Worm (Caenorhabditis elegans): ENCODE results near the gene atg-4.2.

The atg-4.2 gene

DNA sequence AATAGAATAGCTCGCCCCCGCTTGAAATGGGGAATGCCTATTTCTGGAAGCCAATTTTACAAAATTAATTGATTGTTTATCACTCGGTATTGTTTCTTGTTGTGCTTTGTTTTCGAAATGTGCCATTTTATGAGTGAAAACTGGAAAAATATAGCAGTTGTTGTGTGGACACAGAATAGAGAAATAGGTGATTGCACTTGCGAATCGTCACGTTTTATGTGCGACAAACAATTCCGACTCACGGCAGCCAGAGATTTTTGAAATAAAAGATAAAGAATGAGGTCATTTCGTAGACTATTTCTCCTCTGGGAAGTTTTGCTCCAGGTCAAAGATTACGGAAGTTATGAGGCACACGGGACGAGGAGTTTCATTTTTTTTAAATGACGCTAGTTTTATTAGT is 20.9 kb upstream of the atg-4.2 start:
- peak; percentile 62 for TF ChIP-seq egl-5 (tag; optimal IDR thresholded peaks at IDR 0.05)
- no peak for TF ChIP-seq sea-2 (GFP tag; optimal IDR thresholded peaks at IDR 0.05)

DNA sequence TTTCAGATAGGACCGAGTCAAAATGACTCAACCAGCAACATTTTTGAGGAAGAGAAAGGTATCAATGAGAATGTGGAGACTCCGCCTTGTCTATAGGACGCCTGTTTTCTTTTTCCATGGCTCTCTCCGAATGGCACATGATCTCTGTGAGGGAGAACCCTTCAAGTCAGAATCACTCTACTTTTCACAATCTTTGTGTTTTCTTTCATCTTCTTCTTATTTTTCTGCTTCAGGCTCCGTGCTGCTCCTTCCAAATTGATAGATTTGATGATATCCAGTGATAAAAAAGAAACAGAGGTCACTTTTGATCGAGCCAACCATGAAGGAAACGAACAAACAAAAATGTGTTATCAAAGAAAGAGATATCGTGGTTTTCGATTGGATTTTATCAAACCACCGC is 18.8 kb upstream of the atg-4.2 start, which contains the start of gene ZK809.8:
ZK809.8 (minus strand) TSS at position 34 of the 400 bp plus-strand sequence.
- TF ChIP-seq nhr-11 (tag; optimal IDR thresholded peaks at IDR 0.05) = peak; percentile 12
- TF ChIP-seq nhr-23 (tag; optimal IDR thresholded peaks at IDR 0.05) = no peak
- peak; percentile 2 for TF ChIP-seq nfya-1 (tag; optimal IDR thresholded peaks at IDR 0.05; ENCODE audit: insufficient read depth)

DNA sequence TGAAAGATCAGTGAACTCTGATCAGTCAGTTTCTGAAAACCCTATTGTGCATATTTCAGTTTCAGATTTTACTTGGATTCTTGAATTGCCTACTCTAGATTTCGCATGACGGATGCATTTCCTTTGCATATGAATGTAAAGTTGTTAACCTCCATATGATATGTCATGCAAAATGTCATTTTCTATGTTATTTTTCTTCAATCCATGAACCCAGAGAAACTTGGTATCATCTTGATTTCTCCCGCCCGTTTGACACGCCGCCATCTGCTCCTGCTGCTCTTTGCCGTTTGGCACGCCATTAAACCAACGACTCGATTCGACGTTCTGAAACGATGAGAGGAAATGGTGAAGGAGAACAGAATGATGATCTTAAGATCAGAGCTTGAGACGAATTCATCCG is 17.5 kb upstream of the atg-4.2 start:
- TF ChIP-seq nhr-67 (tag; optimal IDR thresholded peaks at IDR 0.05) (no peak), ama-1 (optimal IDR thresholded peaks at IDR 0.05) (no peak), ceh-9 (tag; optimal IDR thresholded peaks at IDR 0.05) (no peak), aly-2 (tag; optimal IDR thresholded peaks at IDR 0.05) (no peak), zag-1 (tag; optimal IDR thresholded peaks at IDR 0.05) (no peak), jun-1 (tag; optimal IDR thresholded peaks at IDR 0.05) (no peak), lsy-12 (tag; optimal IDR thresholded peaks at IDR 0.05) (no peak), lin-15B (tag; optimal IDR thresholded peaks at IDR 0.05) (no peak), egl-5 (tag; optimal IDR thresholded peaks at IDR 0.05) (no peak), nhr-23 (tag; optimal IDR thresholded peaks at IDR 0.05) (no peak), ztf-4 (tag; optimal IDR thresholded peaks at IDR 0.05) (no peak), ZK546.5 (tag; optimal IDR thresholded peaks at IDR 0.05) (no peak), fos-1 (tag; optimal IDR thresholded peaks at IDR 0.05) (no peak), nhr-28 (tag; optimal IDR thresholded peaks at IDR 0.05) (no peak), egl-27 (tag; optimal IDR thresholded peaks at IDR 0.05) (no peak), pha-4 (tag; optimal IDR thresholded peaks at IDR 0.05) (no peak), mdl-1 (tag; optimal IDR thresholded peaks at IDR 0.05) (no peak), nhr-11 (tag; optimal IDR thresholded peaks at IDR 0.05) (no peak)

DNA sequence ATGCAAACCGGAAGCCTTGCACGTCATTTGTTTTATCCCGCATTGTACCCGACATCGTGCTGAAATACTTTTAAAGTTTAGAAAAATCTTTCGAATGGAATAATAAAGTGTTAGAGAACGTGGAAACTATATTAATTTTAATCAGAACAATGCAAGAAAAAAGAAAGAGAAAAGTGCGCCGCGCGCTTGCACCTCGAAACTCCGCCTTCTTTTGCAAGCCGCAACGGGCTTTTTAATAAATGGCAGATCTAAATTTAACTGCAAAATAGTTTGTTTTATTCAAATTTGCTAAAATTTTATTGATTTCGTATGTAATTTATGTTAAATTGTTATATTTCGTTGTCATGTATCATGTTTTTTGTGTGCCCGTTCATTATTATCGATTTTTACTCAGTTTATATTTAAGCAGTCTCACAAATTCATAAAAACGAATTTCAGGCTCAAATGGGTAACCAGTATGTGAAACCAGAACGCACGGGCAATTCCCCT is 15.8 kb upstream of the atg-4.2 start, which contains the start of the genes acl-3 and ndub-6:
acl-3 (minus strand) TSS at position 59 of the 489 bp plus-strand sequence.
ndub-6 (plus strand) TSS at position 439 of the 489 bp plus-strand sequence.
- TF ChIP-seq pha-4 (tag; optimal IDR thresholded peaks at IDR 0.05) = peak; percentile 16
- TF ChIP-seq nhr-28 (tag; optimal IDR thresholded peaks at IDR 0.05) = no peak
- no peak for TF ChIP-seq nhr-25 (tag; optimal IDR thresholded peaks at IDR 0.05)

DNA sequence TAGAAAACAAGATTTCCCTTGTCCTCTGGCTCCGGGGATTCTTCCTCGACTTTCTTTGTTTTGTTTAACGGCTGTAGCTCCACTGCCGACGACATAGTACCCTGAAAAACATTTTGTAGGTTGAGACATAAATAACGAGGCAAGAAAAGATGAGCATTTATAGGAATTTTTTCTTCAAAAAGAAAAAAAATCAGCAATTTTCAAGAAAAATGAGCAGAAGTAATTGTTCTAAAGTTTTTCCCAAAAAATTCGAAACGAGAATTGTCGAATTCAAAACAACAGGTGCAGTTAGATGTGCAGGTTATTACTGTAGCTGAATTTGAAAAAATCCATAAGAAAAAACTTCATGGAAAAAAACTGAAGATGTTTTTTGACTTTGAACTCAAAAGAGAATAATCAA is 12.5 kb upstream of the atg-4.2 start, which contains the start of gene ent-1:
ent-1 (minus strand) TSS at position 101 of the 400 bp plus-strand sequence.
- TF ChIP-seq nhr-12 (tag; optimal IDR thresholded peaks at IDR 0.05) (no peak), lin-15B (tag; optimal IDR thresholded peaks at IDR 0.05) (no peak), nhr-11 (tag; optimal IDR thresholded peaks at IDR 0.05) (no peak), sea-2 (GFP tag; optimal IDR thresholded peaks at IDR 0.05) (no peak), fos-1 (tag; optimal IDR thresholded peaks at IDR 0.05) (no peak), skn-1 (tag; optimal IDR thresholded peaks at IDR 0.05) (no peak), elt-3 (tag; optimal IDR thresholded peaks at IDR 0.05) (no peak), ZK546.5 (tag; optimal IDR thresholded peaks at IDR 0.05) (no peak), nhr-77 (tag; optimal IDR thresholded peaks at IDR 0.05) (no peak), jun-1 (tag; optimal IDR thresholded peaks at IDR 0.05) (no peak), egl-5 (tag; optimal IDR thresholded peaks at IDR 0.05) (no peak), ceh-9 (tag; optimal IDR thresholded peaks at IDR 0.05) (no peak), nhr-67 (tag; optimal IDR thresholded peaks at IDR 0.05) (no peak), ztf-11 (tag; optimal IDR thresholded peaks at IDR 0.05) (no peak), elt-1 (tag; optimal IDR thresholded peaks at IDR 0.05) (no peak), elt-2 (tag; optimal IDR thresholded peaks at IDR 0.05) (no peak), lsy-12 (tag; optimal IDR thresholded peaks at IDR 0.05) (no peak), ztf-4 (tag; optimal IDR thresholded peaks at IDR 0.05) (no peak), ceh-82 (tag; optimal IDR thresholded peaks at IDR 0.05) (no peak)

DNA sequence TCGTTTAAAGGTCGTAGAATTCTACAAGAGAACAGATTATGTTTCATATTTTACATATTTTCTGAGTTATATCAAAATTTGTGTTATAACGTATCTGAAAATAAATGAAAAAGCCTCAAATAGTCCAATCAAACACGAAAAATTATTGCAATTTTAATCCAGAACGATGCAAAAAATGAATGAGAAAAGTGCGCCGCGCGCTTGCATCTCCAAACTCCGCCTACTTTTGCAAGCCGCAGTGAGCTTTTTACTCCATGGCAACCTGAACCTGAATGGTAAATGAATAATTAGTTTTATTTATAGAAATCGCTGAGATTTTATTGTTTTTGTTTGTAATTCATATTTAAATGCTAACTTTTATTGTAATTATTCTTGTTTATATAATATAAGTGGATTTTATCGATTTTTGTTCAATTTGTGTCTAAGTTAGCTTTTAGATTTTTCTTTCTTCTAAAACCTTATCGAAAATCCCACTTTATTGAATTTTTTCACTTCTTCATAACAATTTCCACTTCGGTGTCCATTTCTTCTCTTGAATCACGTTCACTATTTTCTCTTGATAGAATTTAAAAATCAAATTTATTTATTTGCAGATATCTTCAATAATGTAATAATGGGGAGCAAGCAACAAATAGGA is 11.6 kb upstream of the atg-4.2 start, which contains the start of gene ZK809.5:
ZK809.5 (plus strand) TSS at position 587 of the 637 bp plus-strand sequence.
- TF ChIP-seq zag-1 (tag; optimal IDR thresholded peaks at IDR 0.05) = no peak
- TF ChIP-seq ceh-28 (tag; optimal IDR thresholded peaks at IDR 0.05) = no peak
- peak; percentile 34 for TF ChIP-seq hmg-11 (tag; optimal IDR thresholded peaks at IDR 0.05)
- TF ChIP-seq ztf-4 (tag; optimal IDR thresholded peaks at IDR 0.05) = no peak
- TF ChIP-seq ceh-16 (tag; optimal IDR thresholded peaks at IDR 0.05) = no peak
- peak; percentile 20 for TF ChIP-seq nfya-1 (tag; optimal IDR thresholded peaks at IDR 0.05; ENCODE audit: insufficient read depth)
- TF ChIP-seq R02D3.7 (tag; optimal IDR thresholded peaks at IDR 0.05) = no peak
